Worm (Caenorhabditis elegans): ENCODE results near the gene Y53F4B.7.

DNA sequence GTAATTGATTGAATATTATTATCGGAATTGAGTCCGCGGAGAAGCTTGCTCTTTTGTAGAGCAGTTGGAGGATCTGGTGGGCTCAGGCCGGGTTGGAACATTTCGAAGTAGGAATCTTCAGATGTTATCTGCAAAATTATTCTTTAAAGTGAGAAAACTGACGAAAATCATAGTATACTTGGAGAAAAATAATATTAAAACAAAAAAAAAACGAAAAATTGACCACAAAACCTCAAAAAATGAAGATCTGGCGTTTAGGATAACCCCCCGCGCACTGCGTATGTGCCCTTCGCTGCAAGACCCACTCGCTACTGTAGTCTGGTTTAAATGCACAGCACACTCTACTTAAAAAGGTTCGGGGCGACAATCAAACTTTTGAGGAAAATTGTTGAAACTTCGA is 10.7 kb downstream of the Y53F4B.7 start, which contains the start of gene Y53F4B.10:
- TF ChIP-seq W03F9.2 (tag; optimal IDR thresholded peaks at IDR 0.05) (no peak), him-1 (tag; optimal IDR thresholded peaks at IDR 0.05) (no peak), dao-5 (tag; optimal IDR thresholded peaks at IDR 0.05) (no peak)

Measured in whole organism, L4/young adult.